Fruit fly (Drosophila melanogaster): ENCODE results near the gene PolrMT.

The PolrMT gene

DNA sequence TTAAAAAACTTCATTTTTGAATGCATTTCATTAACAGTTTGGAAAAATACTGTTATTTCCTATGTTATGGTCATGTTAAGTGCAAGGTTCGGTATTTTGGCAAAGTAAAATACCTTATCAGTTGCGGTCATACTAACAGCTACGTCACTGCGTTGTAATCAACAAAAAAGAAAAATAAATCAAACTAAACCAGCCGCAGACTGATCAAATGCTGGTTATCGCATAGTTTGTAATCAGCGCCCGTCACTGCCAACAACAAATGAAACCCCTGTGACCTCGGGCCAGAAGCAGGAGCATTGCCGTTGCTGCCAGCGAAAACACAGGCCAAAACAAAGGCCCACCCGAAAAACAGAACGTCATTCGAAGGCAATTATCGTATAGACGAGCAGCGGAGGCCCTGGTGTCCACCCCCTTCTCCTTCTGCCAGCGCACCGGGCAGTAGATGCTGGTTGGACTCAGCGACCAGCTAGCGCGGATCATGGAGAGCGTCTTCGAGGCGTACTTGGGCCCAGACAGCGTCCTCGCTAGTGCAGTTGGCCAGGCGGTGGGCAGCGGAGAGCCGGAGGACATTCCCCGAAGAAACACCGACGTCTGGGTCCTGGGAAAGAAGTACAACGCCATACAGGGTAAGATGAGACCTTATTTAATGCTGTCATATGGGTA lies 27.2 kb downstream of the PolrMT start, which contains the start of gene Atg4a (continued):
- TF ChIP-seq pan (optimal IDR thresholded peaks at IDR 0.05) (no peak), pan (GFP tag; optimal IDR thresholded peaks at IDR 0.05 in 1 of 2, IDR thresholded peaks at IDR 0.05 in 1 of 2) (no peak), Rfx (GFP tag; IDR thresholded peaks at IDR 0.05) (no peak), Oli (tag; optimal IDR thresholded peaks at IDR 0.05) (no peak), zen (tag; optimal IDR thresholded peaks at IDR 0.05) (no peak), Kr (GFP tag; optimal IDR thresholded peaks at IDR 0.05) (no peak), dysf (GFP tag; IDR thresholded peaks at IDR 0.05) (no peak), CG17359 (tag; optimal IDR thresholded peaks at IDR 0.05) (no peak), Dad (GFP tag; optimal IDR thresholded peaks at IDR 0.05) (no peak), CoRest (tag; optimal IDR thresholded peaks at IDR 0.05) (no peak), CG16779 (GFP tag; IDR thresholded peaks at IDR 0.05) (no peak), CG18011 (GFP tag; optimal IDR thresholded peaks at IDR 0.05) (no peak), ci (GFP tag; IDR thresholded peaks at IDR 0.05) (no peak), Awh (GFP tag; IDR thresholded peaks at IDR 0.05) (no peak), peb (GFP tag; IDR thresholded peaks at IDR 0.05) (no peak), trem (tag; optimal IDR thresholded peaks at IDR 0.05) (no peak), MESR4 (GFP tag; optimal IDR thresholded peaks at IDR 0.05) (peak; percentile 80), HmgZ (tag; optimal IDR thresholded peaks at IDR 0.05) (peak; percentile 1), CG12155 (GFP tag; optimal IDR thresholded peaks at IDR 0.05) (no peak), Deaf1 (tag; optimal IDR thresholded peaks at IDR 0.05) (no peak), BtbVII (GFP tag; optimal IDR thresholded peaks at IDR 0.05) (no peak), CG6813 (GFP tag; optimal IDR thresholded peaks at IDR 0.05) (no peak), Nf-YB (GFP tag; optimal IDR thresholded peaks at IDR 0.05) (no peak), CG32772 (GFP tag; IDR thresholded peaks at IDR 0.05) (no peak), CG17328 (GFP tag; IDR thresholded peaks at IDR 0.05) (no peak), CG2116 (GFP tag; optimal IDR thresholded peaks at IDR 0.05) (no peak), CG34376 (GFP tag; optimal IDR thresholded peaks at IDR 0.05) (peak; percentile 21), Sin3A (optimal IDR thresholded peaks at IDR 0.05) (peak; percentile 4), chinmo (GFP tag; IDR thresholded peaks at IDR 0.05; ENCODE audit: partially characterized antibody) (0 out of 4 replicates have a peak, but pooled peaks have one; percentile 16), CG34224 (GFP tag; IDR thresholded peaks at IDR 0.05; ENCODE audit: partially characterized antibody) (peak; percentile 34; the same call in 1 of the 3 replicates), Vsx1 (GFP tag; optimal IDR thresholded peaks at IDR 0.05) (no peak), kay (GFP tag; optimal IDR thresholded peaks at IDR 0.05) (no peak), Ravus (GFP tag; IDR thresholded peaks at IDR 0.05) (no peak), Side (GFP tag; optimal IDR thresholded peaks at IDR 0.05) (no peak), CG4854 (GFP tag; optimal IDR thresholded peaks at IDR 0.05) (no peak)

DNA sequence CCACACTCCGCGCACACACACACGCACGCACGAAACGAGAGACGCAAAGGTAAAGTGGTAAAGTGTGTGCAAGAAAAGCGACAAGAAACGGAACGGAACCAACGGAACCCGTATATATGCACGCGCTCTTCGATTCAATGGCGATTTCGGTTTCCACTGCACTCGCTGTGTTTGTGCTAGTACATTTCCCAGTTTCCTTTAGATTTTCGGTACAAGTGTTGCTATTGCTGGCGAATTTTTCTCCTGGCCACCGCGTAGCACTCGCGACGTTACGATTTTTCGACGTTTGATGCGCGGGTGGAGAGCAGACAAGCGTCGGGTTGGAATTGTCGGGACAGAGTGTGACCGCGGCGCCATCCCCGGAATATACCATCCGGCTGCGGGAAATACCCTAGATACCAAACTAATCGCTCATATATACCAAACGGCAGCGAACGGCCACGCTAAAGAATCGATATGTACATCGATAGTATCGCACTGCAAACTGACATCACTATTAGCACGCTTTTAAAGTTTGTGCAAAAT lies 30.6 kb downstream of the PolrMT start, which contains the start of the genes S and ast:
Gene S (minus strand): TSS at position 347 of the 525 bp plus-strand sequence.
Gene ast (plus strand): TSS at position 480 of the 525 bp plus-strand sequence.
- TF ChIP-seq CG1647 (GFP tag; optimal IDR thresholded peaks at IDR 0.05) (no peak), CG16815 (GFP tag; optimal IDR thresholded peaks at IDR 0.05) (no peak), CG7786 (GFP tag; optimal IDR thresholded peaks at IDR 0.05) (no peak), Dek (tag; optimal IDR thresholded peaks at IDR 0.05) (no peak), CG5953 (GFP tag; IDR thresholded peaks at IDR 0.05) (no peak), CG34422 (GFP tag; IDR thresholded peaks at IDR 0.05) (peak; percentile 66; the same call in 1 of the 3 replicates), mam (GFP tag; optimal IDR thresholded peaks at IDR 0.05) (peak; percentile 44), CG9215 (GFP tag; IDR thresholded peaks at IDR 0.05) (no peak), tgo (GFP tag; IDR thresholded peaks at IDR 0.05) (no peak), sd (tag; optimal IDR thresholded peaks at IDR 0.05) (no peak), CG14441 (GFP tag; IDR thresholded peaks at IDR 0.05) (no peak), phol (tag; optimal IDR thresholded peaks at IDR 0.05) (peak; percentile 50), Hsf (GFP tag; optimal IDR thresholded peaks at IDR 0.05) (peak; percentile 20), lmd (GFP tag; IDR thresholded peaks at IDR 0.05) (no peak), gem (tag; optimal IDR thresholded peaks at IDR 0.05) (no peak), CG8944 (GFP tag; optimal IDR thresholded peaks at IDR 0.05) (peak; percentile 11), bab2 (GFP tag; optimal IDR thresholded peaks at IDR 0.05) (no peak), H15 (GFP tag; IDR thresholded peaks at IDR 0.05) (no peak)
